Fruit fly (Drosophila melanogaster) whole organism, embryonic: ENCODE data around the gene CG8892.

Experiments
- Antp ChIP-seq: fragments of 200-800 bp; sonication (Bioruptor generic); optimal IDR thresholded peaks from 3 replicates; lab custom pipeline; 2016; ENCODE audit warnings: missing biosample characterization, missing genetic modification characterization
- Atf-2 ChIP-seq: fragments of 200-800 bp; sonication (Bioruptor generic); optimal IDR thresholded peaks from 2 replicates; lab custom pipeline; 2016; ENCODE audit warnings: missing biosample characterization, missing genetic modification characterization
- BEAF-32 ChIP-seq: fragments of 200-800 bp; sonication (Bioruptor generic); optimal IDR thresholded peaks from 3 replicates; lab custom pipeline; 2017; ENCODE audit warnings: missing biosample characterization, missing genetic modification characterization, mild to moderate bottlenecking, moderate library complexity, missing genetic modification reagents
- CG10274 ChIP-seq: fragments of 200-800 bp; sonication (Bioruptor generic); optimal IDR thresholded peaks from 3 replicates; lab custom pipeline; 2017; ENCODE audit warnings: missing biosample characterization, mild to moderate bottlenecking, missing genetic modification characterization
- CG10321 ChIP-seq: fragments of 200-800 bp; sonication (Bioruptor generic); IDR thresholded peaks from 2 replicates; pipeline ENCODE4 v1.3.6; 2022; ENCODE audit warnings: missing biosample characterization, missing genetic modification characterization
- CG12659 ChIP-seq: fragments of 200-800 bp; sonication (Bioruptor generic); optimal IDR thresholded peaks from 3 replicates; lab custom pipeline; 2017; ENCODE audit warnings: mild to moderate bottlenecking, missing biosample characterization, missing genetic modification reagents, missing genetic modification characterization
- CG13123 ChIP-seq: fragments of 200-800 bp; sonication (Bioruptor generic); optimal IDR thresholded peaks from 2 replicates; lab custom pipeline; 2016; ENCODE audit warnings: missing biosample characterization, missing genetic modification characterization
- CG13424 ChIP-seq: fragments of 200-800 bp; sonication (Bioruptor generic); optimal IDR thresholded peaks from 2 replicates; lab custom pipeline; 2019; ENCODE audit warnings: missing biosample characterization, mild to moderate bottlenecking, missing genetic modification characterization, moderate library complexity
- CG17186 ChIP-seq: fragments of 200-800 bp; sonication (Bioruptor generic); optimal IDR thresholded peaks from 3 replicates; lab custom pipeline; 2017; ENCODE audit warnings: missing biosample characterization, missing genetic modification reagents, missing genetic modification characterization
- CG17361 ChIP-seq: fragments of 200-800 bp; sonication (Bioruptor generic); IDR thresholded peaks from 3 replicates; pipeline ENCODE4 v1.3.6; 2022; ENCODE audit warnings: missing biosample characterization, missing genetic modification characterization
- CG17612 ChIP-seq: fragments of 200-800 bp; sonication (Bioruptor generic); IDR thresholded peaks from 2 replicates; pipeline ENCODE4 v1.3.6; 2022; ENCODE audit warnings: missing biosample characterization, missing genetic modification characterization
- CG18476 ChIP-seq: fragments of 200-800 bp; sonication (Bioruptor generic); optimal IDR thresholded peaks from 2 replicates; lab custom pipeline; 2016; ENCODE audit warnings: missing biosample characterization, mild to moderate bottlenecking, missing genetic modification characterization
- CG2120 ChIP-seq: fragments of 200-800 bp; sonication (Bioruptor generic); optimal IDR thresholded peaks from 3 replicates; lab custom pipeline; 2016; ENCODE audit warnings: missing biosample characterization, missing genetic modification characterization
- CG3838 ChIP-seq: fragments of 200-800 bp; sonication (Bioruptor generic); optimal IDR thresholded peaks from 3 replicates; lab custom pipeline; 2016; ENCODE audit warnings: missing biosample characterization, missing genetic modification characterization
- CG4328 ChIP-seq: fragments of 200-800 bp; sonication (Bioruptor generic); optimal IDR thresholded peaks from 3 replicates; lab custom pipeline; 2017; ENCODE audit warnings: missing biosample characterization, missing genetic modification reagents, missing genetic modification characterization
- CG6791 ChIP-seq: fragments of 200-800 bp; sonication (Bioruptor generic); IDR thresholded peaks from 3 replicates; pipeline ENCODE4 v1.3.6; 2022; ENCODE audit warnings: missing biosample characterization, missing genetic modification characterization; ENCODE audit not compliant: partially characterized antibody
- CG6854 ChIP-seq: fragments of 200-800 bp; sonication (Bioruptor generic); optimal IDR thresholded peaks from 3 replicates; lab custom pipeline; 2017; ENCODE audit warnings: missing biosample characterization, mild to moderate bottlenecking, missing genetic modification characterization
- CG7271 ChIP-seq: fragments of 200-800 bp; sonication (Bioruptor generic); optimal IDR thresholded peaks from 2 replicates; lab custom pipeline; 2018; ENCODE audit warnings: missing biosample characterization, mild to moderate bottlenecking, missing genetic modification characterization, moderate library complexity
- CG8281 ChIP-seq: fragments of 200-800 bp; sonication (Bioruptor generic); optimal IDR thresholded peaks from 2 replicates; lab custom pipeline; 2018; ENCODE audit warnings: missing biosample characterization, mild to moderate bottlenecking, missing genetic modification characterization, moderate library complexity
- CG8944 ChIP-seq: fragments of 200-800 bp; sonication (Bioruptor generic); optimal IDR thresholded peaks from 3 replicates; lab custom pipeline; 2016; ENCODE audit warnings: missing biosample characterization, missing genetic modification characterization
- CG9797 ChIP-seq: fragments of 200-800 bp; sonication (Bioruptor generic); optimal IDR thresholded peaks from 3 replicates; lab custom pipeline; 2018; ENCODE audit warnings: missing biosample characterization, mild to moderate bottlenecking, missing genetic modification characterization
- CTCF ChIP-seq: fragments of 200-800 bp; sonication (Bioruptor generic); optimal IDR thresholded peaks from 2 replicates; lab custom pipeline; 2017; ENCODE audit warnings: missing biosample characterization, mild to moderate bottlenecking, missing genetic modification characterization, moderate library complexity
- Deaf1 ChIP-seq: fragments of 200-800 bp; optimal IDR thresholded peaks from 3 replicates; lab custom pipeline; 2019; ENCODE audit warnings: missing biosample characterization, mild to moderate bottlenecking, missing genetic modification characterization, moderate library complexity
- Doc3 ChIP-seq: fragments of 200-800 bp; sonication (Bioruptor generic); IDR thresholded peaks from 3 replicates; pipeline ENCODE4 v1.3.6; 2022; ENCODE audit warnings: missing biosample characterization, missing genetic modification characterization; ENCODE audit not compliant: partially characterized antibody
- Jarid2 ChIP-seq: fragments of 200-800 bp; sonication (Bioruptor generic); optimal IDR thresholded peaks from 3 replicates; lab custom pipeline; 2017; ENCODE audit warnings: mild to moderate bottlenecking, missing biosample characterization, missing genetic modification reagents, missing genetic modification characterization
- Lim3 ChIP-seq: fragments of 200-800 bp; sonication (Bioruptor generic); IDR thresholded peaks from 2 replicates; pipeline ENCODE4 v1.3.6; 2022; ENCODE audit warnings: missing biosample characterization, missing genetic modification characterization
- Nf-YA ChIP-seq: fragments of 200-800 bp; sonication (Bioruptor generic); IDR thresholded peaks from 2 replicates; pipeline ENCODE4 v1.3.6; 2022; ENCODE audit warnings: missing biosample characterization, missing genetic modification characterization
- Ravus ChIP-seq: fragments of 200-800 bp; sonication (Bioruptor generic); IDR thresholded peaks from 2 replicates; pipeline ENCODE4 v1.3.6; 2022; ENCODE audit warnings: missing biosample characterization, missing genetic modification characterization
- Rx ChIP-seq: fragments of 200-800 bp; sonication (Bioruptor generic); IDR thresholded peaks from 2 replicates; pipeline ENCODE4 v1.3.6; 2022; ENCODE audit warnings: missing biosample characterization, missing genetic modification characterization
- Trl ChIP-seq, 3 experiments: fragments of >200 bp in 2 of 3; fragments of 200-800 bp in 1 of 3; sonication (Bioruptor generic) in 1 of 3; optimal IDR thresholded peaks; 2 replicates in 1 of 3; 3 replicates in 2 of 3; lab custom pipeline; 2016 to 2017; ENCODE audit warnings: missing biosample characterization in 1 of 3, missing genetic modification characterization in 1 of 3
- Usf ChIP-seq: fragments of 200-800 bp; sonication (Bioruptor generic); optimal IDR thresholded peaks from 2 replicates; lab custom pipeline; 2017; ENCODE audit warnings: missing genotype, missing biosample characterization, missing genetic modification characterization
- ab ChIP-seq: fragments of 200-800 bp; sonication (Bioruptor generic); optimal IDR thresholded peaks from 2 replicates; lab custom pipeline; 2016; ENCODE audit warnings: missing biosample characterization, missing genetic modification characterization
- cwo ChIP-seq: fragments of 200-800 bp; sonication (Bioruptor generic); optimal IDR thresholded peaks from 3 replicates; lab custom pipeline; 2017; ENCODE audit warnings: missing biosample characterization, missing genetic modification characterization, mild to moderate bottlenecking, moderate library complexity, missing genetic modification reagents
- danr ChIP-seq: fragments of 200-800 bp; sonication (Bioruptor generic); IDR thresholded peaks from 2 replicates; pipeline ENCODE4 v1.3.6; 2022; ENCODE audit warnings: missing biosample characterization, missing genetic modification characterization
- dati ChIP-seq: fragments of 200-800 bp; sonication (Bioruptor generic); IDR thresholded peaks from 2 replicates; pipeline ENCODE4 v1.3.6; 2022; ENCODE audit warnings: missing biosample characterization, missing genetic modification characterization
- dimm ChIP-seq: fragments of 200-800 bp; sonication (Bioruptor generic); IDR thresholded peaks from 2 replicates; pipeline ENCODE4 v1.3.6; 2022; ENCODE audit warnings: missing biosample characterization, missing genetic modification characterization
- dmrt99B ChIP-seq: fragments of 200-800 bp; sonication (Bioruptor generic); optimal IDR thresholded peaks from 2 replicates; lab custom pipeline; 2018; ENCODE audit warnings: missing biosample characterization, mild to moderate bottlenecking, missing genetic modification characterization, moderate library complexity
- fd102C ChIP-seq: fragments of 200-800 bp; sonication (Bioruptor generic); optimal IDR thresholded peaks from 2 replicates; lab custom pipeline; 2018; ENCODE audit warnings: missing biosample characterization, mild to moderate bottlenecking, missing genetic modification characterization, moderate library complexity
- hb ChIP-seq: fragments of 200-800 bp; sonication (Bioruptor generic); IDR thresholded peaks from 3 replicates; pipeline ENCODE4 v1.3.6; 2022; ENCODE audit warnings: missing biosample characterization, missing genetic modification characterization; ENCODE audit not compliant: partially characterized antibody
- jumu ChIP-seq: fragments of 200-800 bp; sonication (Bioruptor generic); optimal IDR thresholded peaks from 3 replicates; lab custom pipeline; 2016; ENCODE audit warnings: missing biosample characterization, missing genetic modification characterization
- maf-S ChIP-seq: fragments of 200-800 bp; sonication (Bioruptor generic); optimal IDR thresholded peaks from 2 replicates; lab custom pipeline; 2016; ENCODE audit warnings: missing biosample characterization, missing genetic modification characterization
- nmo ChIP-seq: fragments of 200-800 bp; sonication (Bioruptor generic); optimal IDR thresholded peaks from 2 replicates; lab custom pipeline; 2018; ENCODE audit warnings: missing biosample characterization, mild to moderate bottlenecking, missing genetic modification characterization, moderate library complexity
- org-1 ChIP-seq: fragments of 200-800 bp; sonication (Bioruptor generic); optimal IDR thresholded peaks from 2 replicates; lab custom pipeline; 2017; ENCODE audit warnings: missing biosample characterization, missing genetic modification characterization
- pb ChIP-seq: fragments of 200-800 bp; sonication (Bioruptor generic); optimal IDR thresholded peaks from 3 replicates; lab custom pipeline; 2016; ENCODE audit warnings: missing biosample characterization, missing genetic modification characterization
- row ChIP-seq: fragments of 200-800 bp; sonication (Bioruptor generic); IDR thresholded peaks from 3 replicates; pipeline ENCODE4 v1.3.6; 2022; ENCODE audit warnings: missing biosample characterization, missing genetic modification characterization
- sc ChIP-seq, 3 experiments: fragments of >200 bp in 2 of 3; fragments of 200-800 bp in 1 of 3; sonication (Bioruptor generic) in 1 of 3; optimal IDR thresholded peaks; 2 replicates in 2 of 3; 3 replicates in 1 of 3; lab custom pipeline; 2017; ENCODE audit warnings: mild to moderate bottlenecking in 1 of 3, missing biosample characterization in 1 of 3, missing genetic modification characterization in 1 of 3, missing genetic modification reagents in 1 of 3
- sens-2 ChIP-seq: fragments of 200-800 bp; sonication (Bioruptor generic); IDR thresholded peaks from 2 replicates; pipeline ENCODE4 v1.3.6; 2022; ENCODE audit warnings: missing biosample characterization, missing genetic modification characterization
- sim ChIP-seq: fragments of 200-800 bp; sonication (Bioruptor generic); IDR thresholded peaks from 2 replicates; pipeline ENCODE4 v1.3.6; 2022; ENCODE audit warnings: missing biosample characterization, missing genetic modification characterization
- sqz ChIP-seq: fragments of 200-800 bp; sonication (Bioruptor generic); optimal IDR thresholded peaks from 3 replicates; lab custom pipeline; 2018; ENCODE audit warnings: missing biosample characterization, mild to moderate bottlenecking, missing genetic modification characterization
- unpg ChIP-seq: fragments of 200-800 bp; sonication (Bioruptor generic); optimal IDR thresholded peaks from 3 replicates; lab custom pipeline; 2018; ENCODE audit warnings: missing biosample characterization, mild to moderate bottlenecking, missing genetic modification characterization, moderate library complexity

The CG8892 gene

DNA sequence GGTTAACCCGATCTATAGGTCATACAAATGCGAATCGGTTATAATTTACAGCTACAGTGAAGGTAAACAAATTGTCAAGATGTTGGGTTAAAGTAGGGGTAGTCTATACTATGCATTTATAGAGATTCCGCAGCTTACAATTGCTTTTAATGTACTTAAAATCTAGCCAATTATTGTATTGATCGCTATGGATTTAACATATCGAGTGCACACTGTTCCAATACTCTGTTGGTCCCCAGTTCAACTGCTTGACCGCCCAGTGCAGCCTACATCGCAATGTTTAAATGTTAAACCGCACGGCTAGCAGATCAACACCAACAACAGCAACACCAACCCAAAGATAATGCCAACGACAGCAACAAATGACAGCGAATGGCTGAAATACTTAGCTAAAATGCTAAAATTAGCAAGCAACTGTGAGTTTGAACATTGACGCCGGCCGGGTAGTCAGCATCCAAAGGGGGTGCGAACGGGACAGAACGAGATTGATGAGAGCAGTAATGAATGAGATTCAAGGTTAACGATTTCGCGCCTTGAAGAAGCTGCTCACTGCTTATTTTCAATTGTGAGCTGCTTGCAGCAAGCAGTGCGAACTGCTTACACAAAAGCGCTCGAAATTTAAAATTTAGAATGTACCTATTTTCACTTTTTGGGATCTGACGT, 19.7 kb upstream of the CG8892 start (continued):
- peak; percentile 76 for TF ChIP-seq Rx (GFP tag; lab: Robert Waterston, UW)
- TF ChIP-seq CG13424 (tag; lab: Kevin White, UChicago) = no peak
- no peak for TF ChIP-seq sc (optimal IDR thresholded peaks at IDR 0.05; lab: Kevin White, UChicago)
- TF ChIP-seq sc (GFP tag; optimal IDR thresholded peaks at IDR 0.05; lab: Kevin White, UChicago) = no peak
- TF ChIP-seq CG6791 = peak; percentile 60; the same call in 1 of the 3 replicates
- no peak for TF ChIP-seq CG17186
- no peak for TF ChIP-seq org-1 (GFP tag; lab: Kevin White, UChicago)
- TF ChIP-seq sqz (GFP tag; lab: Kevin White, UChicago) = no peak
- no peak for TF ChIP-seq pb
- no peak for TF ChIP-seq CG4328 (GFP tag; lab: Kevin White, UChicago)
- TF ChIP-seq nmo (GFP tag; lab: Kevin White, UChicago) = peak; percentile 2
- TF ChIP-seq CG10321 = peak; percentile 75
- peak; percentile 33 for TF ChIP-seq CTCF (GFP tag; lab: Kevin White, UChicago)
- no peak for TF ChIP-seq CG6854 (GFP tag; lab: Kevin White, UChicago)
- TF ChIP-seq sens-2 = peak; percentile 36; the same call in 1 of the 2 replicates
- TF ChIP-seq BEAF-32 = no peak
- no peak for TF ChIP-seq jumu (GFP tag; lab: Kevin White, UChicago)
- peak; percentile 48 for TF ChIP-seq Antp (GFP tag; lab: Kevin White, UChicago)
- no peak for TF ChIP-seq Nf-YA (GFP tag; lab: Robert Waterston, UW)
- no peak for TF ChIP-seq CG18476 (GFP tag; lab: Kevin White, UChicago)
- TF ChIP-seq Trl (optimal IDR thresholded peaks at IDR 0.05; lab: Kevin White, UChicago) = peak in 1 of 2 experiments; percentile 29
- peak; percentile 41 for TF ChIP-seq Trl (GFP tag; optimal IDR thresholded peaks at IDR 0.05; lab: Kevin White, UChicago)
- TF ChIP-seq CG2120 = no peak
- no peak for TF ChIP-seq fd102C (GFP tag; lab: Kevin White, UChicago)
- peak; percentile 58 for TF ChIP-seq CG8281
- TF ChIP-seq CG8944 (GFP tag; lab: Kevin White, UChicago) = no peak
- TF ChIP-seq Jarid2 (GFP tag; lab: Kevin White, UChicago) = no peak
- peak; percentile 44 for TF ChIP-seq CG17612 (GFP tag; lab: Robert Waterston, UW)
- no peak for TF ChIP-seq ab (GFP tag; lab: Kevin White, UChicago)
- TF ChIP-seq sim = no peak
- no peak for TF ChIP-seq unpg (GFP tag; lab: Kevin White, UChicago)
- no peak for TF ChIP-seq Doc3 (GFP tag; lab: Robert Waterston, UW)
- TF ChIP-seq row (GFP tag; lab: Robert Waterston, UW) = no peak; the same call in 2 of the 3 replicates
- TF ChIP-seq dati (GFP tag; lab: Robert Waterston, UW) = no peak
- no peak for TF ChIP-seq CG7271 (tag; lab: Kevin White, UChicago)
- no peak for TF ChIP-seq CG3838 (GFP tag; lab: Kevin White, UChicago)
- no peak for TF ChIP-seq CG13123 (GFP tag; lab: Kevin White, UChicago)
- TF ChIP-seq Deaf1 (tag; lab: Kevin White, UChicago) = no peak
- no peak for TF ChIP-seq CG9797
- TF ChIP-seq cwo (GFP tag; lab: Kevin White, UChicago) = no peak
- TF ChIP-seq Usf = no peak
- TF ChIP-seq Atf-2 (GFP tag; lab: Kevin White, UChicago) = no peak
- TF ChIP-seq dimm (GFP tag; lab: Robert Waterston, UW) = no peak
- TF ChIP-seq CG10274 (GFP tag; lab: Kevin White, UChicago) = no peak
- TF ChIP-seq CG17361 (GFP tag; lab: Robert Waterston, UW) = peak; percentile 5; the same call in 1 of the 3 replicates
- no peak for TF ChIP-seq CG12659 (GFP tag; lab: Kevin White, UChicago)
- no peak for TF ChIP-seq danr
- no peak for TF ChIP-seq Lim3
- no peak for TF ChIP-seq dmrt99B (tag; lab: Kevin White, UChicago)
- TF ChIP-seq maf-S (GFP tag; lab: Kevin White, UChicago) = no peak
- TF ChIP-seq hb = no peak
- TF ChIP-seq Ravus = no peak; the same call in 1 of the 2 replicates
